Fruit fly (Drosophila melanogaster) whole organism, prepupa: ENCODE results near the gene CG14655.

Source experiments
- Gug ChIP-seq: fragments of 200-800 bp; sonication (Bioruptor generic); IDR thresholded peaks from 2 replicates; pipeline ENCODE4 v1.3.6; 2022; ENCODE audit warnings: missing biosample characterization, missing genetic modification characterization
- Sox102F ChIP-seq: fragments of 200-800 bp; sonication (Bioruptor generic); optimal IDR thresholded peaks from 2 replicates; lab custom pipeline; 2016; ENCODE audit warnings: missing biosample characterization, mild to moderate bottlenecking, missing genetic modification characterization

DNA sequence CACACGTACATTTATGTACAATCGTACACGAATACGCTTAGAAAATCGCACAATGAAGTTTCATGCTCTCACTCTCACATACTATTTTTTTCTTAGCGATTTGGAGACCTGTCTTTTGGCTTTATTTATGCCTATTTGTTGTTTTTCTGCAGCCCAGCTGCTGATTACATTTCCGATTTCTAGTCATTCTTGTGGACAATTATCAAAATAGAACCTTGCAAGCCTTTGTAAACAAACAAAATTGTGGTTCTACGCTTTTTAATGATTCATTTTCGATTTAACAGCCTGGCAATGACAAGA, 41.0 kb downstream of the CG14655 start:
- no peak for TF ChIP-seq Gug (GFP tag; lab: Robert Waterston, UW)
- no peak for TF ChIP-seq Sox102F
